Fruit fly (Drosophila melanogaster) whole organism, wandering third instar larva: ENCODE results near the gene EMC4.

ENCODE experiments used
- Abd-B ChIP-seq: fragments of >200 bp; optimal IDR thresholded peaks from 2 replicates; lab custom pipeline; 2017; ENCODE audit warnings: missing biosample characterization, missing genetic modification characterization
- CG32264 ChIP-seq: fragments of 200-800 bp; sonication (Bioruptor generic); optimal IDR thresholded peaks from 2 replicates; lab custom pipeline; 2016; ENCODE audit warnings: missing biosample characterization, missing genetic modification characterization
- CG9705 ChIP-seq: fragments of 200-800 bp; sonication (Bioruptor generic); optimal IDR thresholded peaks from 2 replicates; lab custom pipeline; 2018; ENCODE audit warnings: missing biosample characterization, mild to moderate bottlenecking, missing genetic modification characterization
- CrebA ChIP-seq: fragments of 200-800 bp; sonication (Bioruptor generic); optimal IDR thresholded peaks from 2 replicates; lab custom pipeline; 2016; ENCODE audit warnings: missing biosample characterization, mild to moderate bottlenecking, missing genetic modification characterization, borderline replicate concordance
- Dfd ChIP-seq: fragments of >200 bp; optimal IDR thresholded peaks from 2 replicates; lab custom pipeline; 2017; ENCODE audit warnings: missing biosample characterization, missing genetic modification characterization
- Dif ChIP-seq: fragments of 200-275, 200-300 bp; sonication (Bioruptor generic); optimal IDR thresholded peaks from 2 replicates; lab custom pipeline; 2018; ENCODE audit warnings: missing biosample characterization, missing genetic modification characterization; ENCODE audit not compliant: partially characterized antibody
- GATAd ChIP-seq: sonication (Bioruptor generic); optimal IDR thresholded peaks from 2 replicates; lab custom pipeline; 2016; ENCODE audit warnings: missing biosample characterization, missing genetic modification characterization
- HLH106 ChIP-seq: fragments of 200-800 bp; optimal IDR thresholded peaks from 3 replicates; lab custom pipeline; 2019; ENCODE audit warnings: missing biosample characterization, mild to moderate bottlenecking, missing genetic modification characterization, moderate library complexity
- Hnf4 ChIP-seq: fragments of 200-800 bp; sonication (Bioruptor generic); optimal IDR thresholded peaks from 2 replicates; lab custom pipeline; 2016; ENCODE audit warnings: missing biosample characterization, mild to moderate bottlenecking, missing genetic modification characterization
- Hr78 ChIP-seq: fragments of >200 bp; optimal IDR thresholded peaks from 2 replicates; lab custom pipeline; 2017; ENCODE audit warnings: missing biosample characterization, missing genetic modification characterization
- Hr83 ChIP-seq: fragments of 200-300 bp; sonication (Bioruptor generic); optimal IDR thresholded peaks from 2 replicates; lab custom pipeline; 2016; ENCODE audit warnings: missing biosample characterization, mild to moderate bottlenecking, missing genetic modification characterization, moderate library complexity; ENCODE audit not compliant: poor library complexity, severe bottlenecking
- Jra ChIP-seq: sonication (Bioruptor generic); optimal IDR thresholded peaks from 2 replicates; lab custom pipeline; 2016; ENCODE audit warnings: missing biosample characterization, missing genetic modification characterization
- Mio ChIP-seq: sonication (Bioruptor generic); optimal IDR thresholded peaks from 2 replicates; lab custom pipeline; 2016; ENCODE audit warnings: missing biosample characterization, missing genetic modification characterization
- Myc ChIP-seq: fragments of >200 bp; optimal IDR thresholded peaks from 2 replicates; lab custom pipeline; 2017
- N ChIP-seq: fragments of >200 bp; optimal IDR thresholded peaks from 2 replicates; lab custom pipeline; 2018; ENCODE audit warnings: missing biosample characterization, missing external identifiers, missing genetic modification characterization
- OdsH ChIP-seq: fragments of 200-800 bp; sonication (Bioruptor generic); optimal IDR thresholded peaks from 2 replicates; lab custom pipeline; 2016; ENCODE audit warnings: missing biosample characterization, mild to moderate bottlenecking, missing genetic modification characterization
- Rel ChIP-seq, 2 experiments: fragments of 200-800 bp; sonication (Bioruptor generic) in 1 of 2; optimal IDR thresholded peaks; 2 replicates in 1 of 2; 3 replicates in 1 of 2; lab custom pipeline; 2016 to 2019; ENCODE audit warnings: mild to moderate bottlenecking in 2 of 2, missing biosample characterization in 2 of 2, missing genetic modification characterization in 2 of 2, moderate library complexity in 1 of 2
- Sp1 ChIP-seq: fragments of 200-800 bp; sonication (Bioruptor generic); optimal IDR thresholded peaks from 3 replicates; lab custom pipeline; 2019; ENCODE audit warnings: missing biosample characterization, mild to moderate bottlenecking, missing genetic modification characterization, moderate library complexity
- Vsx2 ChIP-seq: fragments of 200-300, 225-300 bp; sonication (Bioruptor generic); optimal IDR thresholded peaks from 2 replicates; lab custom pipeline; 2018; ENCODE audit warnings: missing biosample characterization, missing genetic modification characterization; ENCODE audit not compliant: partially characterized antibody
- br ChIP-seq: fragments of 200-800 bp; sonication (Bioruptor generic); optimal IDR thresholded peaks from 2 replicates; lab custom pipeline; 2016; ENCODE audit warnings: missing biosample characterization, missing genetic modification characterization
- brk ChIP-seq: fragments of 200-800 bp; sonication (Bioruptor generic); optimal IDR thresholded peaks from 2 replicates; lab custom pipeline; 2016; ENCODE audit warnings: missing biosample characterization, mild to moderate bottlenecking, missing genetic modification characterization
- dl ChIP-seq, 2 experiments: fragments of 175-275, 200-275 bp in 1 of 2; fragments of 200-275 bp in 1 of 2; sonication (Bioruptor generic); optimal IDR thresholded peaks; lab custom pipeline; 2018; ENCODE audit warnings: mild to moderate bottlenecking in 2 of 2, missing biosample characterization in 2 of 2, missing genetic modification characterization in 2 of 2, moderate library complexity in 2 of 2; ENCODE audit not compliant: partially characterized antibody in 2 of 2, insufficient read depth in 1 of 2
- dmrt93B ChIP-seq: fragments of 200-800 bp; sonication (Bioruptor generic); optimal IDR thresholded peaks from 2 replicates; lab custom pipeline; 2018; ENCODE audit warnings: missing biosample characterization, mild to moderate bottlenecking, missing genetic modification characterization
- dsf ChIP-seq: sonication (Bioruptor generic); optimal IDR thresholded peaks from 2 replicates; lab custom pipeline; 2016; ENCODE audit warnings: missing biosample characterization, missing genetic modification characterization, borderline replicate concordance
- ey ChIP-seq: fragments of 200-800 bp; sonication (Bioruptor generic); optimal IDR thresholded peaks from 2 replicates; lab custom pipeline; 2016; ENCODE audit warnings: missing biosample characterization, missing genetic modification characterization
- foxo ChIP-seq, 2 experiments: fragments of 200-800 bp; sonication (Bioruptor generic); optimal IDR thresholded peaks; 2 replicates in 1 of 2; 3 replicates in 1 of 2; lab custom pipeline; 2016 to 2017; ENCODE audit warnings: missing biosample characterization in 2 of 2, missing genetic modification characterization in 2 of 2
- fru ChIP-seq: fragments of 200-800 bp; sonication (Bioruptor generic); optimal IDR thresholded peaks from 3 replicates; lab custom pipeline; 2016; ENCODE audit warnings: missing biosample characterization, mild to moderate bottlenecking, missing genetic modification characterization
- h ChIP-seq: fragments of 200-800 bp; sonication (Bioruptor generic); optimal IDR thresholded peaks from 3 replicates; lab custom pipeline; 2016; ENCODE audit warnings: missing biosample characterization, mild to moderate bottlenecking, missing genetic modification characterization
- jim ChIP-seq: fragments of 175-275, 200-325 bp; sonication (Bioruptor generic); optimal IDR thresholded peaks from 2 replicates; lab custom pipeline; 2016; ENCODE audit warnings: missing biosample characterization, mild to moderate bottlenecking, missing genetic modification characterization
- lola ChIP-seq: fragments of >200 bp; optimal IDR thresholded peaks from 2 replicates; lab custom pipeline; 2017; ENCODE audit warnings: missing biosample characterization, missing genetic modification characterization
- pan ChIP-seq: fragments of >200 bp; optimal IDR thresholded peaks from 2 replicates; lab custom pipeline; 2017
- psq ChIP-seq: fragments of 200-800 bp; sonication (Bioruptor generic); optimal IDR thresholded peaks from 3 replicates; lab custom pipeline; 2017; ENCODE audit warnings: missing biosample characterization, mild to moderate bottlenecking, missing genetic modification characterization, moderate library complexity
- rgr ChIP-seq: fragments of 200-800 bp; sonication (Bioruptor generic); optimal IDR thresholded peaks from 3 replicates; lab custom pipeline; 2016; ENCODE audit warnings: missing biosample characterization, mild to moderate bottlenecking, missing genetic modification characterization
- sage ChIP-seq: fragments of 200-800 bp; sonication (Bioruptor generic); optimal IDR thresholded peaks from 2 replicates; lab custom pipeline; 2016; ENCODE audit warnings: missing biosample characterization, mild to moderate bottlenecking, missing genetic modification characterization
- sv ChIP-seq: fragments of 200-800 bp; sonication (Bioruptor generic); optimal IDR thresholded peaks from 3 replicates; lab custom pipeline; 2016; ENCODE audit warnings: missing biosample characterization, missing genetic modification characterization
- tai ChIP-seq: sonication (Bioruptor generic); optimal IDR thresholded peaks from 2 replicates; lab custom pipeline; 2016; ENCODE audit warnings: missing biosample characterization, missing genetic modification characterization
- usp ChIP-seq: fragments of >200 bp; optimal IDR thresholded peaks from 2 replicates; lab custom pipeline; 2017; ENCODE audit warnings: missing biosample characterization, missing genetic modification characterization
- woc ChIP-seq: sonication (Bioruptor generic); optimal IDR thresholded peaks from 2 replicates; lab custom pipeline; 2016; ENCODE audit warnings: missing biosample characterization, mild to moderate bottlenecking, missing genetic modification characterization

The EMC4 gene

dm6 chr3L:22824668-22825192 is 43.3 kb downstream of the EMC4 start (continued):
- TF ChIP-seq dmrt93B (GFP tag; lab: Kevin White, UChicago), result no peak
- no peak for TF ChIP-seq CG9705
- TF ChIP-seq Hnf4 (GFP tag; lab: Kevin White, UChicago), result peak; percentile 72

DNA sequence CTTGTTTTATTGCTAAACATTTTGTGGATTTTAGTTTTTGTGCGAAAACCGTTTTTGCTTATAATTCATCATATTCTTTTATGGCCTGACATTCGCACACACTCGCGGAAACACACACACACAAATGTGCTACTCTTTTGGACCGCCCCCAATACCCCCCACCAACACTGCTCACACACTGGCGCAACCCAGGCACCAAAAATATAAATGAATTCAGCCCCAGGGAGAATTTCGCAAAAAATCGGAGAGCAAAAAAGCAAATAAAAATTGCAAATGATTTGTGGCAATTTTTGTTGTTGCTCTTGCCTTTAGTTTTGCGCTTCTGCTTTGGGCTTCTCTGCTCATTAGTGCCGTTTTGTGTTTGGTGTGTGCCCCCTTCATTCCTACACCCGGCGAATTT is 44.8 kb downstream of the EMC4 start:
- TF ChIP-seq Mio (GFP tag; lab: Kevin White, UChicago) (no peak), GATAd (GFP tag; lab: Kevin White, UChicago) (no peak), Dfd (GFP tag; lab: Kevin White, UChicago) (no peak), brk (GFP tag; lab: Kevin White, UChicago) (no peak), Rel (GFP tag; optimal IDR thresholded peaks at IDR 0.05; lab: Kevin White, UChicago) (peak; percentile 32), Rel (tag; optimal IDR thresholded peaks at IDR 0.05; lab: Kevin White, UChicago) (no peak), Vsx2 (GFP tag; lab: Kevin White, UChicago) (peak; percentile 8), CrebA (GFP tag; lab: Kevin White, UChicago) (no peak), lola (GFP tag; lab: Kevin White, UChicago) (no peak), Sp1 (GFP tag; lab: Kevin White, UChicago) (no peak), Dif (GFP tag; lab: Kevin White, UChicago) (peak; percentile 28), usp (GFP tag; lab: Kevin White, UChicago) (no peak), N (GFP tag; lab: Kevin White, UChicago) (peak; percentile 5), Hr78 (GFP tag; lab: Kevin White, UChicago) (no peak), dl (GFP tag; optimal IDR thresholded peaks at IDR 0.05; lab: Kevin White, UChicago; ENCODE audit: insufficient read depth in 1 of 2, partially characterized antibody in 2 of 2) (peak in 1 of 2 experiments; percentile 33), psq (GFP tag; lab: Kevin White, UChicago) (peak; percentile 68), foxo (GFP tag; optimal IDR thresholded peaks at IDR 0.05; lab: Kevin White, UChicago) (peak in 1 of 2 experiments; percentile 48), jim (GFP tag; lab: Kevin White, UChicago) (peak; percentile 83)

DNA sequence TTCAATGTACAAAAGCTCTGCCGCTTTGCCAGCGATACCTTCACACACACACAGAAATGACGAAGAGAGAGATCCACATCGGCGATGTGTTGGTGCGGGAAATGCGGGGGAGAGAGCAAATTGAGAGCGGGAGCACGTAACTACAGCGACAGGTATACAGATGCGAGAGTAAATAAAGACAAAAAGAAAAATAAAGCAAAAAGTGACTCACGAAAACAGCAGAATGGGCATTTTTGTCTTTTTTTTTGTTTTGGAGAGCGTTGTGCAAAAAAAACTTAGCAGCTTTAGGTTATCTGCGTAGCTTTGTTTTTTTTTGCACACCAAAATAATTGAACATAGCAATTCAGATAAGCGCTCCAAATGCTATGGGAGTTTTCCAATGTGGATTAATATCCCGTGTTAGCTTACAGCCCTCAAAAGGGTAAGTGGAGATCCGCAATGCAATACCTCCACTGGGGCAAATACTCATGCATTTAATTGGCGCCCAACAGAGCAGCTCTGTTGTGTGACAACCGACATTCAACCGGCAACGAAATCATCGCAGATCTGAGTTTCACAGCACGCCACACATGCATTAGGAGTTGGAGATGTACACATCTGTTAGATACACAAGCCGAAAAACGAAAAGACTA is 45.4 kb downstream of the EMC4 start:
- TF ChIP-seq h (GFP tag; lab: Kevin White, UChicago) (peak; percentile 80), HLH106 (tag; lab: Kevin White, UChicago) (peak; percentile 60), foxo (GFP tag; optimal IDR thresholded peaks at IDR 0.05; lab: Kevin White, UChicago) (peak; percentile 21 to 94), br (GFP tag; lab: Kevin White, UChicago) (peak; percentile 81), Hr78 (GFP tag; lab: Kevin White, UChicago) (no peak), Mio (GFP tag; lab: Kevin White, UChicago) (peak; percentile 19), usp (GFP tag; lab: Kevin White, UChicago) (no peak), GATAd (GFP tag; lab: Kevin White, UChicago) (no peak), CrebA (GFP tag; lab: Kevin White, UChicago) (peak; percentile 98), fru (GFP tag; lab: Kevin White, UChicago) (peak; percentile 57), ey (GFP tag; lab: Kevin White, UChicago) (no peak), Dfd (GFP tag; lab: Kevin White, UChicago) (no peak), sage (GFP tag; lab: Kevin White, UChicago) (peak; percentile 88), Hnf4 (GFP tag; lab: Kevin White, UChicago) (peak; percentile 87), N (GFP tag; lab: Kevin White, UChicago) (no peak), dmrt93B (GFP tag; lab: Kevin White, UChicago) (peak; percentile 59), CG9705 (peak; percentile 83), OdsH (GFP tag; lab: Kevin White, UChicago) (peak; percentile 65), dl (GFP tag; optimal IDR thresholded peaks at IDR 0.05; lab: Kevin White, UChicago; ENCODE audit: insufficient read depth in 1 of 2, partially characterized antibody in 2 of 2) (peak; percentile 90 to 96), CG32264 (GFP tag; lab: Kevin White, UChicago) (peak; percentile 65), tai (GFP tag; lab: Kevin White, UChicago) (no peak), jim (GFP tag; lab: Kevin White, UChicago) (peak; percentile 100), brk (GFP tag; lab: Kevin White, UChicago) (peak; percentile 65), Hr83 (GFP tag; lab: Kevin White, UChicago) (peak; percentile 82), Rel (GFP tag; optimal IDR thresholded peaks at IDR 0.05; lab: Kevin White, UChicago) (peak; percentile 99), Rel (tag; optimal IDR thresholded peaks at IDR 0.05; lab: Kevin White, UChicago) (peak; percentile 79), Abd-B (GFP tag; lab: Kevin White, UChicago) (no peak), dsf (no peak), Sp1 (GFP tag; lab: Kevin White, UChicago) (peak; percentile 99), rgr (GFP tag; lab: Kevin White, UChicago) (peak; percentile 62), Jra (GFP tag; lab: Kevin White, UChicago) (peak; percentile 86), sv (GFP tag; lab: Kevin White, UChicago) (no peak), pan (no peak), Dif (GFP tag; lab: Kevin White, UChicago) (peak; percentile 98), lola (GFP tag; lab: Kevin White, UChicago) (no peak), Myc (lab: Kevin White, UChicago) (no peak), psq (GFP tag; lab: Kevin White, UChicago) (peak; percentile 39), Vsx2 (GFP tag; lab: Kevin White, UChicago) (peak; percentile 89), woc (GFP tag; lab: Kevin White, UChicago) (no peak)
